Fruit fly (Drosophila melanogaster) whole organism, adult: ENCODE measurements around the gene p38b.

ENCODE experiments used
- CG11617 ChIP-seq: fragments of 200-800 bp; sonication (Bioruptor generic); optimal IDR thresholded peaks from 2 replicates; lab custom pipeline; 2017; ENCODE audit warnings: mild to moderate bottlenecking, missing biosample characterization, missing genetic modification reagents, missing genetic modification characterization
- Clk ChIP-seq: fragments of 200-800 bp; sonication (Bioruptor generic); optimal IDR thresholded peaks from 2 replicates; lab custom pipeline; 2017; ENCODE audit warnings: missing biosample characterization, missing genetic modification characterization

DNA sequence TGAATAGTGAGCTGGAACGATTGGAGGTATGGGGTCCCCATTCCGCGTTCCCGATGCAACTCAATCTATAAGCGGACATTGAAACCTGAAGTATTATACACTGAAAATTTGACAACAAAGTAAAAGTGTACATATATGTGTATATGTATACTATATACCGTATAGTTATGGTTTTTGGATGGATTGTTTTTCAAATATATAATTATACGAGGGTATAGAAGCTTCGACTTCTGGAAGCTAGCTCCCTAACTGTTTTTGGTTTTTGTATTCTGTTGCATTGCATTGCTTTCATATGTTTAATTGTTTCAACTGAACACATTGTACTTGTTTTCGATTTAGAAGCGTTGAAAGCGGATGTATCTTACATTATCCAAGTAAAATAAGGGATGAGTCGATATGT is 32.7 kb downstream of the p38b start, which contains the start of gene CG16888:
- no peak for TF ChIP-seq Clk (GFP tag; lab: Kevin White, UChicago)
- TF ChIP-seq CG11617 (GFP tag; lab: Kevin White, UChicago): no peak
